Worm (Caenorhabditis elegans) whole organism, L3 larva: ENCODE results near the gene ZK829.1.

Source experiments
- ZK546.5 ChIP-seq: sonication (generic microtip); optimal IDR thresholded peaks from 2 replicates; lab custom pipeline; 2017; ENCODE audit warnings: missing biosample characterization, missing genetic modification characterization
- aly-2 ChIP-seq: fragments of 150-350 bp; optimal IDR thresholded peaks from 2 replicates; lab custom pipeline; 2014; ENCODE audit warnings: missing biosample characterization, missing genetic modification characterization
- ama-1 ChIP-seq: fragments of 150-350 bp; optimal IDR thresholded peaks from 2 replicates; lab custom pipeline; 2018
- ceh-82 ChIP-seq: fragments of 150-350 bp; optimal IDR thresholded peaks from 2 replicates; lab custom pipeline; 2014; ENCODE audit warnings: missing biosample characterization, missing genetic modification characterization
- elt-3 ChIP-seq, 3 experiments: fragments of 150-350 bp in 1 of 3; sonication (generic microtip) in 2 of 3; optimal IDR thresholded peaks; 2 replicates in 2 of 3; 4 replicates in 1 of 3; lab custom pipeline; 2014 to 2017; ENCODE audit warnings: missing biosample characterization in 3 of 3, missing genetic modification characterization in 3 of 3
- mdl-1 ChIP-seq: fragments of 150-350 bp; optimal IDR thresholded peaks from 2 replicates; lab custom pipeline; 2014; ENCODE audit warnings: missing biosample characterization, missing genetic modification characterization
- nhr-11 ChIP-seq: fragments of 150-350 bp; optimal IDR thresholded peaks from 2 replicates; lab custom pipeline; 2014; ENCODE audit warnings: missing biosample characterization, missing genetic modification characterization
- nhr-237 ChIP-seq: fragments of 150-350 bp; optimal IDR thresholded peaks from 2 replicates; lab custom pipeline; 2014; ENCODE audit warnings: missing biosample characterization, missing genetic modification characterization
- nhr-28 ChIP-seq: fragments of 150-350 bp; optimal IDR thresholded peaks from 2 replicates; lab custom pipeline; 2014; ENCODE audit warnings: missing biosample characterization, missing genetic modification characterization
- skn-1 ChIP-seq: fragments of 150-350 bp; optimal IDR thresholded peaks from 2 replicates; lab custom pipeline; 2014; ENCODE audit warnings: missing biosample characterization, missing genetic modification characterization
- tbx-2 ChIP-seq: sonication (generic microtip); optimal IDR thresholded peaks from 2 replicates; lab custom pipeline; 2016; ENCODE audit warnings: mild to moderate bottlenecking, missing genetic modification characterization, missing compliant biosample characterization
- unc-62 ChIP-seq: fragments of 150-350 bp; sonication (generic microtip); optimal IDR thresholded peaks from 4 replicates; lab custom pipeline; 2014; ENCODE audit warnings: missing biosample characterization, missing genetic modification reagents, missing genetic modification characterization
- zag-1 ChIP-seq: fragments of 150-350 bp; optimal IDR thresholded peaks from 2 replicates; lab custom pipeline; 2014; ENCODE audit warnings: missing biosample characterization, missing genetic modification characterization
- ztf-4 ChIP-seq: fragments of 150-350 bp; optimal IDR thresholded peaks from 2 replicates; lab custom pipeline; 2014; ENCODE audit warnings: missing biosample characterization, missing genetic modification characterization

ce11 chrIV:11928388-11928787, 13.8 kb downstream of the ZK829.1 start:
- TF ChIP-seq ceh-82 (tag; lab: Kevin White, UChicago) = no peak
- TF ChIP-seq ama-1 (lab: Kevin White, UChicago) = no peak
- TF ChIP-seq zag-1 (tag; lab: Kevin White, UChicago) = no peak
- TF ChIP-seq nhr-28 (tag; lab: Kevin White, UChicago) = no peak
- TF ChIP-seq tbx-2 = no peak
- no peak for TF ChIP-seq nhr-11
- no peak for TF ChIP-seq aly-2 (tag; lab: Kevin White, UChicago)
- TF ChIP-seq ztf-4 = no peak
- no peak for TF ChIP-seq mdl-1 (tag; lab: Kevin White, UChicago)
- TF ChIP-seq unc-62 (GFP tag; lab: Kevin White, UChicago) = no peak
- TF ChIP-seq elt-3 (tag; optimal IDR thresholded peaks at IDR 0.05; lab: Kevin White, UChicago) = peak in 1 of 3 experiments; percentile 41
- no peak for TF ChIP-seq nhr-237 (tag; lab: Kevin White, UChicago)
- no peak for TF ChIP-seq skn-1 (tag; lab: Kevin White, UChicago)
- no peak for TF ChIP-seq ZK546.5 (tag; lab: Kevin White, UChicago)
